Worm (Caenorhabditis elegans): ENCODE data around the gene spdl-1.

- TF ChIP-seq aly-1 (tag; optimal IDR thresholded peaks at IDR 0.05) (no peak), B0310.2 (tag; optimal IDR thresholded peaks at IDR 0.05) (no peak), ets-7 (tag; optimal IDR thresholded peaks at IDR 0.05) (no peak), tra-4 (tag; optimal IDR thresholded peaks at IDR 0.05) (no peak), tbx-37 (GFP tag; conservative IDR thresholded peaks at IDR 0.05) (no peak), tbx-11 (GFP tag; IDR thresholded peaks at IDR 0.05) (no peak), hmg-4 (GFP tag; optimal IDR thresholded peaks at IDR 0.05) (no peak), flt-1 (GFP tag; IDR thresholded peaks at IDR 0.05) (no peak), hnd-1 (tag; optimal IDR thresholded peaks at IDR 0.05) (no peak), sea-1 (GFP tag; conservative IDR thresholded peaks at IDR 0.05) (no peak)
Observed at ce11 chrII:7817580-7817979, 36.2 kb downstream of the spdl-1 start.

Data from whole organism, early embryonic.